Fruit fly (Drosophila melanogaster): ENCODE data around the gene meng.

Gene meng

dm6 chr2L:6698387-6698786, 43.9 kb upstream of the meng start (continued):
- no peak for TF ChIP-seq CG8290 (GFP tag; optimal IDR thresholded peaks at IDR 0.05)
- TF ChIP-seq CG8290 (tag; optimal IDR thresholded peaks at IDR 0.05) = no peak
- peak; percentile 1 for TF ChIP-seq caup (GFP tag; optimal IDR thresholded peaks at IDR 0.05; ENCODE audit: severe bottlenecking)
- peak; percentile 62 for TF ChIP-seq CG31441 (GFP tag; IDR thresholded peaks at IDR 0.05)
- TF ChIP-seq nerfin-1 (tag; optimal IDR thresholded peaks at IDR 0.05) = no peak
- TF ChIP-seq Spps (tag; optimal IDR thresholded peaks at IDR 0.05) = no peak
- TF ChIP-seq CG16863 (GFP tag; optimal IDR thresholded peaks at IDR 0.05) = peak; percentile 8
- TF ChIP-seq CG2678 (tag; optimal IDR thresholded peaks at IDR 0.05) = peak; percentile 49
- TF ChIP-seq CG17328 (GFP tag; IDR thresholded peaks at IDR 0.05) = peak; percentile 75
- TF ChIP-seq CG17612 (GFP tag; IDR thresholded peaks at IDR 0.05) = no peak
- TF ChIP-seq ro (GFP tag; IDR thresholded peaks at IDR 0.05) = no peak
- peak; percentile 20; the same call in 1 of the 3 replicates for TF ChIP-seq CG11695 (GFP tag; IDR thresholded peaks at IDR 0.05)
- TF ChIP-seq CG15696 (tag; optimal IDR thresholded peaks at IDR 0.05) = peak; percentile 5
- peak; percentile 67 for TF ChIP-seq dysf (GFP tag; IDR thresholded peaks at IDR 0.05)
- 0 out of 3 replicates have a peak, but pooled peaks have one; percentile 45 for TF ChIP-seq otp (GFP tag; IDR thresholded peaks at IDR 0.05)
- peak; percentile 80 for TF ChIP-seq Drgx (GFP tag; IDR thresholded peaks at IDR 0.05)
- TF ChIP-seq nerfin-2 (GFP tag; IDR thresholded peaks at IDR 0.05; ENCODE audit: partially characterized antibody) = no peak
- no peak for TF ChIP-seq Lim3 (GFP tag; IDR thresholded peaks at IDR 0.05)
- TF ChIP-seq prd (optimal IDR thresholded peaks at IDR 0.05) = no peak
- TF ChIP-seq prd (GFP tag; IDR thresholded peaks at IDR 0.05) = peak; percentile 87
- peak; percentile 40 for TF ChIP-seq H2.0 (GFP tag; IDR thresholded peaks at IDR 0.05)
- TF ChIP-seq sisA (GFP tag; IDR thresholded peaks at IDR 0.05) = peak; percentile 63
- TF ChIP-seq CG4617 (GFP tag; optimal IDR thresholded peaks at IDR 0.05; ENCODE audit: borderline replicate concordance) = no peak
- TF ChIP-seq CG4820 (GFP tag; optimal IDR thresholded peaks at IDR 0.05) = peak; percentile 36
- peak; percentile 4 for TF ChIP-seq CG18476 (GFP tag; optimal IDR thresholded peaks at IDR 0.05)
- TF ChIP-seq Dek (tag; optimal IDR thresholded peaks at IDR 0.05) = no peak
- no peak for TF ChIP-seq Dad (GFP tag; optimal IDR thresholded peaks at IDR 0.05)
- TF ChIP-seq zen (tag; optimal IDR thresholded peaks at IDR 0.05) = peak; percentile 68
- peak in 1 of 3 experiments; percentile 22 for TF ChIP-seq lola (GFP tag; optimal IDR thresholded peaks at IDR 0.05)
- peak; percentile 2 for TF ChIP-seq tio (GFP tag; optimal IDR thresholded peaks at IDR 0.05)
- TF ChIP-seq tna (GFP tag; IDR thresholded peaks at IDR 0.05; ENCODE audit: partially characterized antibody) = no peak
- TF ChIP-seq Asciz (GFP tag; optimal IDR thresholded peaks at IDR 0.05) = peak; percentile 30
- TF ChIP-seq Sox100B (GFP tag; optimal IDR thresholded peaks at IDR 0.05) = peak; percentile 23
- peak; percentile 33; the same call in 1 of the 2 replicates for TF ChIP-seq Rx (GFP tag; IDR thresholded peaks at IDR 0.05)
- peak; percentile 50 for TF ChIP-seq CG8924 (tag; optimal IDR thresholded peaks at IDR 0.05)
- TF ChIP-seq sens-2 (GFP tag; IDR thresholded peaks at IDR 0.05) = peak; percentile 42; the same call in 1 of the 2 replicates
- no peak for TF ChIP-seq CG8478 (optimal IDR thresholded peaks at IDR 0.05)
- TF ChIP-seq CG6813 (GFP tag; optimal IDR thresholded peaks at IDR 0.05) = no peak
- peak; percentile 9 for TF ChIP-seq Antp (GFP tag; optimal IDR thresholded peaks at IDR 0.05)
- no peak for TF ChIP-seq CG8281 (tag; optimal IDR thresholded peaks at IDR 0.05)
- no peak for TF ChIP-seq CG5245 (GFP tag; optimal IDR thresholded peaks at IDR 0.05)
- TF ChIP-seq CG1602 (GFP tag; optimal IDR thresholded peaks at IDR 0.05) = peak; percentile 35
- TF ChIP-seq CG1832 (GFP tag; optimal IDR thresholded peaks at IDR 0.05) = no peak
- TF ChIP-seq knrl (GFP tag; IDR thresholded peaks at IDR 0.05; ENCODE audit: partially characterized antibody) = no peak
- TF ChIP-seq CG14050 (GFP tag; IDR thresholded peaks at IDR 0.05) = peak; percentile 40; the same call in 1 of the 3 replicates
- TF ChIP-seq CG8388 (GFP tag; optimal IDR thresholded peaks at IDR 0.05) = peak; percentile 29
- TF ChIP-seq eyg (GFP tag; optimal IDR thresholded peaks at IDR 0.05) = no peak
- no peak for TF ChIP-seq CG15601 (tag; optimal IDR thresholded peaks at IDR 0.05)
- TF ChIP-seq pb (GFP tag; optimal IDR thresholded peaks at IDR 0.05) = no peak
- TF ChIP-seq CG11456 (GFP tag; IDR thresholded peaks at IDR 0.05) = 0 out of 3 replicates have a peak, but pooled peaks have one; percentile 32
- TF ChIP-seq CG12769 (tag; optimal IDR thresholded peaks at IDR 0.05) = peak; percentile 58
